Fruit fly (Drosophila melanogaster) whole organism, wandering third instar larva: Measurements from ENCODE around the gene CG14540.

Experiments
- Abd-B ChIP-seq: fragments of >200 bp; optimal IDR thresholded peaks from 2 replicates; lab custom pipeline; 2017; ENCODE audit warnings: missing biosample characterization, missing genetic modification characterization
- CG32264 ChIP-seq: fragments of 200-800 bp; sonication (Bioruptor generic); optimal IDR thresholded peaks from 2 replicates; lab custom pipeline; 2016; ENCODE audit warnings: missing biosample characterization, missing genetic modification characterization
- CG9705 ChIP-seq: fragments of 200-800 bp; sonication (Bioruptor generic); optimal IDR thresholded peaks from 2 replicates; lab custom pipeline; 2018; ENCODE audit warnings: missing biosample characterization, mild to moderate bottlenecking, missing genetic modification characterization
- CrebA ChIP-seq: fragments of 200-800 bp; sonication (Bioruptor generic); optimal IDR thresholded peaks from 2 replicates; lab custom pipeline; 2016; ENCODE audit warnings: missing biosample characterization, mild to moderate bottlenecking, missing genetic modification characterization, borderline replicate concordance
- Dfd ChIP-seq: fragments of >200 bp; optimal IDR thresholded peaks from 2 replicates; lab custom pipeline; 2017; ENCODE audit warnings: missing biosample characterization, missing genetic modification characterization
- Dif ChIP-seq: fragments of 200-275, 200-300 bp; sonication (Bioruptor generic); optimal IDR thresholded peaks from 2 replicates; lab custom pipeline; 2018; ENCODE audit warnings: missing biosample characterization, missing genetic modification characterization; ENCODE audit not compliant: partially characterized antibody
- GATAd ChIP-seq: sonication (Bioruptor generic); optimal IDR thresholded peaks from 2 replicates; lab custom pipeline; 2016; ENCODE audit warnings: missing biosample characterization, missing genetic modification characterization
- HLH106 ChIP-seq: fragments of 200-800 bp; optimal IDR thresholded peaks from 3 replicates; lab custom pipeline; 2019; ENCODE audit warnings: missing biosample characterization, mild to moderate bottlenecking, missing genetic modification characterization, moderate library complexity
- Hnf4 ChIP-seq: fragments of 200-800 bp; sonication (Bioruptor generic); optimal IDR thresholded peaks from 2 replicates; lab custom pipeline; 2016; ENCODE audit warnings: missing biosample characterization, mild to moderate bottlenecking, missing genetic modification characterization
- Hr78 ChIP-seq: fragments of >200 bp; optimal IDR thresholded peaks from 2 replicates; lab custom pipeline; 2017; ENCODE audit warnings: missing biosample characterization, missing genetic modification characterization
- Hr83 ChIP-seq: fragments of 200-300 bp; sonication (Bioruptor generic); optimal IDR thresholded peaks from 2 replicates; lab custom pipeline; 2016; ENCODE audit warnings: missing biosample characterization, mild to moderate bottlenecking, missing genetic modification characterization, moderate library complexity; ENCODE audit not compliant: poor library complexity, severe bottlenecking
- Jra ChIP-seq: sonication (Bioruptor generic); optimal IDR thresholded peaks from 2 replicates; lab custom pipeline; 2016; ENCODE audit warnings: missing biosample characterization, missing genetic modification characterization
- Mio ChIP-seq: sonication (Bioruptor generic); optimal IDR thresholded peaks from 2 replicates; lab custom pipeline; 2016; ENCODE audit warnings: missing biosample characterization, missing genetic modification characterization
- Myc ChIP-seq: fragments of >200 bp; optimal IDR thresholded peaks from 2 replicates; lab custom pipeline; 2017
- N ChIP-seq: fragments of >200 bp; optimal IDR thresholded peaks from 2 replicates; lab custom pipeline; 2018; ENCODE audit warnings: missing biosample characterization, missing external identifiers, missing genetic modification characterization
- OdsH ChIP-seq: fragments of 200-800 bp; sonication (Bioruptor generic); optimal IDR thresholded peaks from 2 replicates; lab custom pipeline; 2016; ENCODE audit warnings: missing biosample characterization, mild to moderate bottlenecking, missing genetic modification characterization
- Rel ChIP-seq, 2 experiments: fragments of 200-800 bp; sonication (Bioruptor generic) in 1 of 2; optimal IDR thresholded peaks; 2 replicates in 1 of 2; 3 replicates in 1 of 2; lab custom pipeline; 2016 to 2019; ENCODE audit warnings: mild to moderate bottlenecking in 2 of 2, missing biosample characterization in 2 of 2, missing genetic modification characterization in 2 of 2, moderate library complexity in 1 of 2
- Sp1 ChIP-seq: fragments of 200-800 bp; sonication (Bioruptor generic); optimal IDR thresholded peaks from 3 replicates; lab custom pipeline; 2019; ENCODE audit warnings: missing biosample characterization, mild to moderate bottlenecking, missing genetic modification characterization, moderate library complexity
- Vsx2 ChIP-seq: fragments of 200-300, 225-300 bp; sonication (Bioruptor generic); optimal IDR thresholded peaks from 2 replicates; lab custom pipeline; 2018; ENCODE audit warnings: missing biosample characterization, missing genetic modification characterization; ENCODE audit not compliant: partially characterized antibody
- br ChIP-seq: fragments of 200-800 bp; sonication (Bioruptor generic); optimal IDR thresholded peaks from 2 replicates; lab custom pipeline; 2016; ENCODE audit warnings: missing biosample characterization, missing genetic modification characterization
- brk ChIP-seq: fragments of 200-800 bp; sonication (Bioruptor generic); optimal IDR thresholded peaks from 2 replicates; lab custom pipeline; 2016; ENCODE audit warnings: missing biosample characterization, mild to moderate bottlenecking, missing genetic modification characterization
- dl ChIP-seq, 2 experiments: fragments of 175-275, 200-275 bp in 1 of 2; fragments of 200-275 bp in 1 of 2; sonication (Bioruptor generic); optimal IDR thresholded peaks; lab custom pipeline; 2018; ENCODE audit warnings: mild to moderate bottlenecking in 2 of 2, missing biosample characterization in 2 of 2, missing genetic modification characterization in 2 of 2, moderate library complexity in 2 of 2; ENCODE audit not compliant: partially characterized antibody in 2 of 2, insufficient read depth in 1 of 2
- dmrt93B ChIP-seq: fragments of 200-800 bp; sonication (Bioruptor generic); optimal IDR thresholded peaks from 2 replicates; lab custom pipeline; 2018; ENCODE audit warnings: missing biosample characterization, mild to moderate bottlenecking, missing genetic modification characterization
- dsf ChIP-seq: sonication (Bioruptor generic); optimal IDR thresholded peaks from 2 replicates; lab custom pipeline; 2016; ENCODE audit warnings: missing biosample characterization, missing genetic modification characterization, borderline replicate concordance
- ey ChIP-seq: fragments of 200-800 bp; sonication (Bioruptor generic); optimal IDR thresholded peaks from 2 replicates; lab custom pipeline; 2016; ENCODE audit warnings: missing biosample characterization, missing genetic modification characterization
- foxo ChIP-seq, 2 experiments: fragments of 200-800 bp; sonication (Bioruptor generic); optimal IDR thresholded peaks; 2 replicates in 1 of 2; 3 replicates in 1 of 2; lab custom pipeline; 2016 to 2017; ENCODE audit warnings: missing biosample characterization in 2 of 2, missing genetic modification characterization in 2 of 2
- fru ChIP-seq: fragments of 200-800 bp; sonication (Bioruptor generic); optimal IDR thresholded peaks from 3 replicates; lab custom pipeline; 2016; ENCODE audit warnings: missing biosample characterization, mild to moderate bottlenecking, missing genetic modification characterization
- h ChIP-seq: fragments of 200-800 bp; sonication (Bioruptor generic); optimal IDR thresholded peaks from 3 replicates; lab custom pipeline; 2016; ENCODE audit warnings: missing biosample characterization, mild to moderate bottlenecking, missing genetic modification characterization
- jim ChIP-seq: fragments of 175-275, 200-325 bp; sonication (Bioruptor generic); optimal IDR thresholded peaks from 2 replicates; lab custom pipeline; 2016; ENCODE audit warnings: missing biosample characterization, mild to moderate bottlenecking, missing genetic modification characterization
- lola ChIP-seq: fragments of >200 bp; optimal IDR thresholded peaks from 2 replicates; lab custom pipeline; 2017; ENCODE audit warnings: missing biosample characterization, missing genetic modification characterization
- pan ChIP-seq: fragments of >200 bp; optimal IDR thresholded peaks from 2 replicates; lab custom pipeline; 2017
- psq ChIP-seq: fragments of 200-800 bp; sonication (Bioruptor generic); optimal IDR thresholded peaks from 3 replicates; lab custom pipeline; 2017; ENCODE audit warnings: missing biosample characterization, mild to moderate bottlenecking, missing genetic modification characterization, moderate library complexity
- rgr ChIP-seq: fragments of 200-800 bp; sonication (Bioruptor generic); optimal IDR thresholded peaks from 3 replicates; lab custom pipeline; 2016; ENCODE audit warnings: missing biosample characterization, mild to moderate bottlenecking, missing genetic modification characterization
- sage ChIP-seq: fragments of 200-800 bp; sonication (Bioruptor generic); optimal IDR thresholded peaks from 2 replicates; lab custom pipeline; 2016; ENCODE audit warnings: missing biosample characterization, mild to moderate bottlenecking, missing genetic modification characterization
- sv ChIP-seq: fragments of 200-800 bp; sonication (Bioruptor generic); optimal IDR thresholded peaks from 3 replicates; lab custom pipeline; 2016; ENCODE audit warnings: missing biosample characterization, missing genetic modification characterization
- tai ChIP-seq: sonication (Bioruptor generic); optimal IDR thresholded peaks from 2 replicates; lab custom pipeline; 2016; ENCODE audit warnings: missing biosample characterization, missing genetic modification characterization
- usp ChIP-seq: fragments of >200 bp; optimal IDR thresholded peaks from 2 replicates; lab custom pipeline; 2017; ENCODE audit warnings: missing biosample characterization, missing genetic modification characterization
- woc ChIP-seq: sonication (Bioruptor generic); optimal IDR thresholded peaks from 2 replicates; lab custom pipeline; 2016; ENCODE audit warnings: missing biosample characterization, mild to moderate bottlenecking, missing genetic modification characterization

Gene CG14540

DNA sequence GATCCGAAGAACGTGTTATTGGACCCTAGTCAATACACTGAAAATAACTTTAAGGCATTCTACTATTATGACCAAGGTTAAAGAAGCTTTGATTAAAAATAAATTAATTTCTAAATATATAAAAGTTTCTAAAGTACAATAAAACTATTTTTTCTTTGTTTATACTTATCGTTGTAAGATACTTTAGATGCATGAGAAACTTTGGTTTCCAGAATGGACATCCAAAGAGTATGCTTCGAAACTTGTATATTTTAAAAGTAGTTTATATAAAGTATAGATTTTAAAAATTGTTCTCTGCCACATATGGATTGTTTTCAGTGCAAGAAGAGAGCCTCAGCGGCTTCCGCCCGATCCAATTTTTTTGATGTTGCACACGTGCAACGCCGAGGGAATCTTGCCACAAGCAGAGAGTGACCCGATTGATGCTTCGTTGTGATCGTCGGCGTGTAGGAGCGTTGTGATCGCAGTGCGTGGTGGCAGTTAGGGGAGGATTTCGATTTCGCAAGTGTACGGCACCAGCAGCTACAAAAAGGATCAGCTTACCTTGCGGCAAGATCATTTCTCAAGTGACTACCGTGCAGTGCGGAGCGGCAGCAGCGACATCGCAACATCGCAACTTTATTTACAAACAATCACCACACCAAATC is 38.1 kb downstream of the CG14540 start:
- TF ChIP-seq Dif (GFP tag; lab: Kevin White, UChicago), result no peak
- peak; percentile 80 for TF ChIP-seq fru (GFP tag; lab: Kevin White, UChicago)
- TF ChIP-seq psq (GFP tag; lab: Kevin White, UChicago), result peak; percentile 85
- peak; percentile 89 for TF ChIP-seq OdsH (GFP tag; lab: Kevin White, UChicago)
- TF ChIP-seq ey (GFP tag; lab: Kevin White, UChicago), result peak; percentile 56
- TF ChIP-seq CG9705 (GFP tag; lab: Kevin White, UChicago), result peak; percentile 72
- no peak for TF ChIP-seq Dfd
- no peak for TF ChIP-seq Hr78
- peak; percentile 69 for TF ChIP-seq sage
- no peak for TF ChIP-seq usp
- no peak for TF ChIP-seq Myc
- no peak for TF ChIP-seq Vsx2 (GFP tag; lab: Kevin White, UChicago)
- TF ChIP-seq rgr, result peak; percentile 86
- TF ChIP-seq dsf (GFP tag; lab: Kevin White, UChicago), result no peak
- TF ChIP-seq woc (GFP tag; lab: Kevin White, UChicago), result peak; percentile 2
- peak; percentile 60 for TF ChIP-seq Hnf4
- TF ChIP-seq tai (GFP tag; lab: Kevin White, UChicago), result no peak
- TF ChIP-seq Rel (GFP tag; optimal IDR thresholded peaks at IDR 0.05; lab: Kevin White, UChicago), result peak; percentile 52
- peak; percentile 51 for TF ChIP-seq Rel (tag; optimal IDR thresholded peaks at IDR 0.05; lab: Kevin White, UChicago)
- peak; percentile 96 for TF ChIP-seq Sp1
- peak in 1 of 2 experiments; percentile 87 for TF ChIP-seq foxo (GFP tag; optimal IDR thresholded peaks at IDR 0.05; lab: Kevin White, UChicago)
- no peak for TF ChIP-seq GATAd (GFP tag; lab: Kevin White, UChicago)
- TF ChIP-seq h, result peak; percentile 83
- no peak for TF ChIP-seq CrebA (GFP tag; lab: Kevin White, UChicago)
- no peak for TF ChIP-seq Mio
- TF ChIP-seq HLH106 (tag; lab: Kevin White, UChicago), result peak; percentile 93
- TF ChIP-seq jim (GFP tag; lab: Kevin White, UChicago), result no peak
- no peak for TF ChIP-seq pan (lab: Kevin White, UChicago)
- no peak for TF ChIP-seq Jra
- TF ChIP-seq dmrt93B (GFP tag; lab: Kevin White, UChicago), result peak; percentile 86
- TF ChIP-seq dl (GFP tag; optimal IDR thresholded peaks at IDR 0.05; lab: Kevin White, UChicago; ENCODE audit: insufficient read depth in 1 of 2, partially characterized antibody in 2 of 2), result no peak
- TF ChIP-seq Abd-B, result no peak
- no peak for TF ChIP-seq CG32264 (GFP tag; lab: Kevin White, UChicago)
- peak; percentile 64 for TF ChIP-seq brk
- no peak for TF ChIP-seq N
- TF ChIP-seq lola (GFP tag; lab: Kevin White, UChicago), result no peak
- TF ChIP-seq br (GFP tag; lab: Kevin White, UChicago), result peak; percentile 32
- no peak for TF ChIP-seq Hr83
- no peak for TF ChIP-seq sv (GFP tag; lab: Kevin White, UChicago)

DNA sequence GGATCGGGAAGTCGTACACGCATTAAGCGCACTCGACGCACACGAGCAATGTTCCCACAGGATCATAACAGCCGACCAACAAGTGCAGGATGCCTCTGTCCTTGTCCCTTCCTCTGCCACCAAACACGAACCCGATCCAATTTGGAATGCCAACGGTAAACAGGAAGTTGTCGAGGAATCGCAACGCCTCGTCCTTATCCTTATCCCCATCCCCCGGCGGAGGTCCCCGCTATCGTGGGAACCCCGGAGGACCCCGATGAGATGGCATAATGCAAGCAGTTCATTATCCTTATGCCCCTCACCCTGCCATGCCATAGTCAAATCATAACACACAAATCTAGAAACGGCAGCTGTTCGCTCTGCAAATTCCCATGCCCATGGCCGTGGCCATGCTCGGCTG is 40.1 kb downstream of the CG14540 start:
- TF ChIP-seq h (no peak), jim (GFP tag; lab: Kevin White, UChicago) (no peak), woc (GFP tag; lab: Kevin White, UChicago) (no peak)

DNA sequence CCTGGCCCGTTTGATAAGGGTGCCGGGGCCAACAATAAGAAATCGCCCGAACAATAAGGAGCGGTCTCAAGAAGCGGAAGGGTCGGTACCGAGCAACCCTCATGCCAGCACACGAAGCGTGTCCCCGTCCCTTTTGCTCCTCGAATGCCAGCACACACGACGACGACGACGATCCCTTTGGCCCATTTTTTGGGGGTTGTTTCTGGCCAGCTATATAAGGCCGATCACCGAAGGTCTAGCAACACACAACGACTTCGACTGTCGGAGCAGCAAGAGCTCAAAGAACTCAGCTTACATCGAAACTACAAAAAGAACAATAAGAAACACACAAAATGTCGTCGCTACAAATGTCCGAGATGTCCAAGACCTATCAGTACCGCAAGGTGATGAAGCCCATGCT is 40.5 kb downstream of the CG14540 start:
- TF ChIP-seq pan (lab: Kevin White, UChicago), result no peak
- no peak for TF ChIP-seq brk
- no peak for TF ChIP-seq Hnf4
- TF ChIP-seq rgr, result no peak
- no peak for TF ChIP-seq Myc
- no peak for TF ChIP-seq ey (GFP tag; lab: Kevin White, UChicago)
- no peak for TF ChIP-seq Abd-B
- TF ChIP-seq dmrt93B (GFP tag; lab: Kevin White, UChicago), result no peak
- TF ChIP-seq jim (GFP tag; lab: Kevin White, UChicago), result no peak
- TF ChIP-seq psq (GFP tag; lab: Kevin White, UChicago), result no peak
- no peak for TF ChIP-seq OdsH (GFP tag; lab: Kevin White, UChicago)
- TF ChIP-seq Vsx2 (GFP tag; lab: Kevin White, UChicago), result no peak
- TF ChIP-seq Dfd, result no peak
- TF ChIP-seq N, result no peak
- TF ChIP-seq Rel (GFP tag; optimal IDR thresholded peaks at IDR 0.05; lab: Kevin White, UChicago), result no peak
- TF ChIP-seq Rel (tag; optimal IDR thresholded peaks at IDR 0.05; lab: Kevin White, UChicago), result no peak
- no peak for TF ChIP-seq br (GFP tag; lab: Kevin White, UChicago)
- TF ChIP-seq HLH106 (tag; lab: Kevin White, UChicago), result no peak
- no peak for TF ChIP-seq dl (GFP tag; optimal IDR thresholded peaks at IDR 0.05; lab: Kevin White, UChicago; ENCODE audit: insufficient read depth in 1 of 2, partially characterized antibody in 2 of 2)
- TF ChIP-seq Hr78, result no peak
- no peak for TF ChIP-seq GATAd (GFP tag; lab: Kevin White, UChicago)
